Worm (Caenorhabditis elegans) whole organism, L2 larva: Measurements from ENCODE around the gene srap-1.

Source experiments
- R02D3.7 ChIP-seq: fragments of 150-350 bp; optimal IDR thresholded peaks from 2 replicates; lab custom pipeline; 2014; ENCODE audit warnings: missing biosample characterization, missing genetic modification characterization
- aly-2 ChIP-seq: fragments of 150-350 bp; optimal IDR thresholded peaks from 2 replicates; lab custom pipeline; 2014; ENCODE audit warnings: missing biosample characterization, missing genetic modification characterization
- ama-1 ChIP-seq: fragments of 150-350 bp; optimal IDR thresholded peaks from 2 replicates; lab custom pipeline; 2018; ENCODE audit warnings: inconsistent platforms
- ceh-82 ChIP-seq: fragments of 150-350 bp; optimal IDR thresholded peaks from 2 replicates; lab custom pipeline; 2014; ENCODE audit warnings: missing biosample characterization, missing genetic modification characterization
- dmd-4 ChIP-seq: sonication (generic microtip); optimal IDR thresholded peaks from 2 replicates; lab custom pipeline; 2017; ENCODE audit warnings: missing biosample characterization, missing genetic modification characterization
- egl-27 ChIP-seq: sonication (generic microtip); optimal IDR thresholded peaks from 3 replicates; lab custom pipeline; 2017; ENCODE audit warnings: missing biosample characterization, missing genetic modification reagents, missing genetic modification characterization
- elt-3 ChIP-seq: sonication (generic microtip); optimal IDR thresholded peaks from 2 replicates; lab custom pipeline; 2017; ENCODE audit warnings: missing biosample characterization, missing genetic modification characterization
- fos-1 ChIP-seq: fragments of 150-350 bp; optimal IDR thresholded peaks from 2 replicates; lab custom pipeline; 2014; ENCODE audit warnings: missing biosample characterization, missing genetic modification characterization
- lin-39 ChIP-seq: fragments of 150-350 bp; optimal IDR thresholded peaks from 2 replicates; lab custom pipeline; 2014; ENCODE audit warnings: missing biosample characterization, missing genetic modification reagents, missing genetic modification characterization
- nhr-129 ChIP-seq: fragments of 150-350 bp; optimal IDR thresholded peaks from 2 replicates; lab custom pipeline; 2014; ENCODE audit warnings: missing biosample characterization, missing genetic modification characterization
- nhr-237 ChIP-seq: fragments of 150-350 bp; optimal IDR thresholded peaks from 2 replicates; lab custom pipeline; 2014; ENCODE audit warnings: missing biosample characterization, missing genetic modification characterization
- nhr-6 ChIP-seq: fragments of 150-350 bp; optimal IDR thresholded peaks from 2 replicates; lab custom pipeline; 2014; ENCODE audit warnings: missing biosample characterization, missing genetic modification characterization
- unc-62 ChIP-seq: fragments of 150-350 bp; optimal IDR thresholded peaks from 2 replicates; lab custom pipeline; 2014; ENCODE audit warnings: missing biosample characterization, missing genetic modification reagents, missing genetic modification characterization

DNA sequence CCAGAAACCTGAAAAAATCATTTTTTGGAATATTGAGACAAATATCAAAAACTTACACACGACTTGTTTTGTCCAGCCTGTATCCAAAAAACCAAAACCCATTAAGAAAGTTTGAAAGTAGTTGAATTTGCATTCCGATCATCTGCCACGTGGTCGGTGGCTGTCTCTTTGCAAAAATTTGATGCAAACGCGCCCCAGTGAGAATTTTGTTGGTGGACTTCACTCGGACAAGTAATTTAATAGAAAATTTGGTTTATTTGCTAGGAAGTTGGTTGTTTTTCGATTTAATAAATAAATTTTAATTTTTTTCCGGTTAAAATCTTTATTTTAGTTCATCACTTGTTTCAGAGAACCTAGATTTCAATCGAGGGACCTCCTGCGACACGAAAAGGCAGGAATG, 27.7 kb upstream of the srap-1 start:
- no peak for TF ChIP-seq fos-1
- TF ChIP-seq nhr-129 (tag; lab: Kevin White, UChicago), result no peak
- TF ChIP-seq nhr-6 (tag; lab: Kevin White, UChicago), result no peak
- no peak for TF ChIP-seq R02D3.7
- TF ChIP-seq unc-62 (GFP tag; lab: Kevin White, UChicago), result no peak
- TF ChIP-seq lin-39 (tag; lab: Kevin White, UChicago), result no peak
- TF ChIP-seq egl-27 (tag; lab: Kevin White, UChicago), result no peak
- no peak for TF ChIP-seq ama-1 (lab: Kevin White, UChicago)
- TF ChIP-seq nhr-237 (tag; lab: Kevin White, UChicago), result no peak
- TF ChIP-seq ceh-82 (tag; lab: Kevin White, UChicago), result no peak
- TF ChIP-seq dmd-4, result no peak
- TF ChIP-seq elt-3, result no peak
- TF ChIP-seq aly-2 (tag; lab: Kevin White, UChicago), result no peak
